Fruit fly (Drosophila melanogaster): Measurements from ENCODE around the gene NANS.

DNA sequence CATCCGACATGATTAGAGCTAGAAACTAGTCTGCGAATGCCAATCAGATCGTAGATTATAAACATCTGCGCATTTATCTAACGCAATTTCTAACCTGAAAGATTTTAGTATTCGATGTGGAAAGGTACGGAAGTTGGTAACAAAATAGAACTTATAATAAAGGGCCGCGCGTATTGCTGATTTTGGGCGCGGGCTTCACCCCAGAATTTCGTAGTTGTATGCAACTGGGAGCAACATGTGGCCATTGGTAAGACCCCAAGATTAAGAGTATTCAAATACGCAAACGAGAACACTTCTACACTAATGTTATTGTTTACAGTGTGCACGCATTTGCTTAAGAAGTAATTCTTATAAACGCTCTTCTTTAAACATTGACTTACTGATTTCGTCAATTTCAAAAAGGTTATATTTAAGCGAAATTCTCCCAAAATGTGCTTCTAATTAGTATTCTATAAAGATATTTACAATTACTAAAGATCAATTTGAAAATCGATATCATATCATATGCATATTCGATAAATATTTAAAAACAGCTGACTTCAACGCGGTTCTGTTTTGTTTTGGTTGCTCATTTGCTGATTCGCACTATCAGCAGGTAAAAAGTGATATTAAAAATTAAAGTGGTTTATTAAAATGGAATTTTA, 33.6 kb downstream of the NANS start, which contains the start of the genes CG5961 and Polr3C:
- TF ChIP-seq Pif1B (GFP tag; optimal IDR thresholded peaks at IDR 0.05) (no peak), Snoo (tag; optimal IDR thresholded peaks at IDR 0.05) (no peak), fd96Ca (GFP tag; IDR thresholded peaks at IDR 0.05) (no peak), CG32121 (GFP tag; IDR thresholded peaks at IDR 0.05) (no peak), CG4496 (GFP tag; IDR thresholded peaks at IDR 0.05) (no peak), EcR (GFP tag; optimal IDR thresholded peaks at IDR 0.05) (no peak), Ets98B (GFP tag; IDR thresholded peaks at IDR 0.05) (no peak)
